Worm (Caenorhabditis elegans) whole organism, late embryonic: ENCODE data around the gene K11D12.7.
A peak's percentile ranks its signal among the peaks of the same experiment; 100 is the strongest.

Experiments used
- F13H6.1 ChIP-seq: sonication (generic microtip); optimal IDR thresholded peaks from 2 replicates; lab custom pipeline; 2016; ENCODE audit warnings: missing genetic modification characterization, missing compliant biosample characterization
- T23F11.4 ChIP-seq: fragments of 200-800 bp; sonication (Bioruptor generic); optimal IDR thresholded peaks from 2 replicates; lab custom pipeline; 2018; ENCODE audit warnings: mild to moderate bottlenecking, missing genetic modification characterization, missing compliant biosample characterization
- Y22D7AL.16 ChIP-seq: sonication (generic microtip); optimal IDR thresholded peaks from 2 replicates; lab custom pipeline; 2016; ENCODE audit warnings: missing genetic modification characterization, missing compliant biosample characterization
- ahr-1 ChIP-seq: sonication (generic microtip); optimal IDR thresholded peaks from 2 replicates; lab custom pipeline; 2016; ENCODE audit warnings: missing genetic modification characterization, missing compliant biosample characterization
- ceh-18 ChIP-seq: sonication (generic microtip); optimal IDR thresholded peaks from 2 replicates; lab custom pipeline; 2016; ENCODE audit warnings: missing genetic modification characterization, missing compliant biosample characterization
- ceh-19 ChIP-seq: fragments of 200-800 bp; sonication (Bioruptor generic); optimal IDR thresholded peaks from 2 replicates; lab custom pipeline; 2018; ENCODE audit warnings: mild to moderate bottlenecking, missing genetic modification characterization, missing compliant biosample characterization
- ceh-2 ChIP-seq: sonication (generic microtip); optimal IDR thresholded peaks from 2 replicates; lab custom pipeline; 2016; ENCODE audit warnings: missing genotype, missing genetic modification characterization, missing compliant biosample characterization
- ceh-34 ChIP-seq: sonication (generic microtip); optimal IDR thresholded peaks from 2 replicates; lab custom pipeline; 2016; ENCODE audit warnings: mild to moderate bottlenecking, missing genetic modification characterization, missing compliant biosample characterization
- ceh-45 ChIP-seq: fragments of 200-800 bp; sonication (Bioruptor generic); IDR thresholded peaks from 2 replicates; pipeline ENCODE4 v1.3.6; 2022; ENCODE audit warnings: missing genetic modification reagents, missing genetic modification characterization, missing compliant biosample characterization
- ceh-48 ChIP-seq: sonication (generic microtip); optimal IDR thresholded peaks from 2 replicates; lab custom pipeline; 2016; ENCODE audit warnings: missing genetic modification characterization, inconsistent platforms, missing compliant biosample characterization
- ceh-6 ChIP-seq: fragments of 200-800 bp; sonication (Bioruptor generic); optimal IDR thresholded peaks from 2 replicates; lab custom pipeline; 2018; ENCODE audit warnings: mild to moderate bottlenecking, missing genetic modification characterization, missing compliant biosample characterization
- elt-2 ChIP-seq: sonication (generic microtip); optimal IDR thresholded peaks from 2 replicates; lab custom pipeline; 2016; ENCODE audit warnings: missing genetic modification reagents, missing genetic modification characterization, missing compliant biosample characterization
- ets-4 ChIP-seq: sonication (generic microtip); optimal IDR thresholded peaks from 2 replicates; lab custom pipeline; 2016; ENCODE audit warnings: missing genetic modification characterization, missing compliant biosample characterization
- fax-1 ChIP-seq: sonication (generic microtip); optimal IDR thresholded peaks from 2 replicates; lab custom pipeline; 2016; ENCODE audit warnings: missing genotype, missing genetic modification characterization, missing compliant biosample characterization
- fkh-6 ChIP-seq: sonication (generic microtip); optimal IDR thresholded peaks from 2 replicates; lab custom pipeline; 2016; ENCODE audit warnings: missing genetic modification characterization, missing compliant biosample characterization
- gmeb-2 ChIP-seq: sonication (generic microtip); optimal IDR thresholded peaks from 2 replicates; lab custom pipeline; 2016; ENCODE audit warnings: missing genetic modification characterization, inconsistent platforms, missing compliant biosample characterization
- hlh-15 ChIP-seq: sonication (generic microtip); optimal IDR thresholded peaks from 2 replicates; lab custom pipeline; 2016; ENCODE audit warnings: missing genetic modification characterization, missing compliant biosample characterization
- hlh-30 ChIP-seq: sonication (generic microtip); optimal IDR thresholded peaks from 2 replicates; lab custom pipeline; 2017; ENCODE audit warnings: antibody characterized with exemption, missing genetic modification characterization, missing compliant biosample characterization; ENCODE audit not compliant: insufficient read depth
- hlh-6 ChIP-seq: sonication (generic microtip); optimal IDR thresholded peaks from 2 replicates; lab custom pipeline; 2016; ENCODE audit warnings: missing genotype, missing genetic modification characterization, missing compliant biosample characterization
- hlh-8 ChIP-seq: sonication (generic microtip); optimal IDR thresholded peaks from 2 replicates; lab custom pipeline; 2016; ENCODE audit warnings: missing genotype, missing genetic modification characterization, missing compliant biosample characterization
- lim-6 ChIP-seq: sonication (generic microtip); optimal IDR thresholded peaks from 2 replicates; lab custom pipeline; 2016; ENCODE audit warnings: missing genetic modification characterization, missing compliant biosample characterization
- madf-2 ChIP-seq: sonication (generic microtip); optimal IDR thresholded peaks from 2 replicates; lab custom pipeline; 2017; ENCODE audit warnings: missing genetic modification characterization, missing compliant biosample characterization
- mec-3 ChIP-seq: sonication (generic microtip); optimal IDR thresholded peaks from 2 replicates; lab custom pipeline; 2016; ENCODE audit warnings: borderline replicate concordance, missing genetic modification characterization, missing compliant biosample characterization
- nfya-1 ChIP-seq: sonication (generic microtip); optimal IDR thresholded peaks from 2 replicates; lab custom pipeline; 2017; ENCODE audit warnings: missing genetic modification characterization, mild to moderate bottlenecking, missing compliant biosample characterization, antibody characterized with exemption, moderate library complexity
- nhr-232 ChIP-seq: sonication (generic microtip); optimal IDR thresholded peaks from 2 replicates; lab custom pipeline; 2016; ENCODE audit warnings: missing genetic modification characterization, missing compliant biosample characterization
- npax-4 ChIP-seq: sonication (generic microtip); optimal IDR thresholded peaks from 2 replicates; lab custom pipeline; 2016; ENCODE audit warnings: missing genetic modification characterization, missing compliant biosample characterization
- pag-3 ChIP-seq: sonication (generic microtip); optimal IDR thresholded peaks from 2 replicates; lab custom pipeline; 2016; ENCODE audit warnings: missing compliant biosample characterization, missing genetic modification characterization, borderline replicate concordance
- pat-9 ChIP-seq: fragments of 200-800 bp; sonication (Bioruptor generic); optimal IDR thresholded peaks from 2 replicates; lab custom pipeline; 2018; ENCODE audit warnings: mild to moderate bottlenecking, missing genetic modification characterization, moderate library complexity, missing compliant biosample characterization
- pax-1 ChIP-seq: fragments of 150-350 bp; optimal IDR thresholded peaks from 2 replicates; lab custom pipeline; 2014; ENCODE audit warnings: missing biosample characterization, missing genetic modification characterization
- pha-2 ChIP-seq: sonication (generic microtip); optimal IDR thresholded peaks from 2 replicates; lab custom pipeline; 2017; ENCODE audit warnings: mild to moderate bottlenecking, missing genetic modification characterization, missing compliant biosample characterization
- pha-4 ChIP-seq: fragments of 150-350 bp; optimal IDR thresholded peaks from 2 replicates; lab custom pipeline; 2018; ENCODE audit warnings: missing biosample characterization, missing genetic modification reagents, missing genetic modification characterization
- ref-2 ChIP-seq: sonication (generic microtip); optimal IDR thresholded peaks from 2 replicates; lab custom pipeline; 2016; ENCODE audit warnings: missing genetic modification characterization, missing compliant biosample characterization
- sox-4 ChIP-seq: sonication (generic microtip); optimal IDR thresholded peaks from 2 replicates; lab custom pipeline; 2017; ENCODE audit warnings: mild to moderate bottlenecking, missing genetic modification characterization, inconsistent platforms, missing compliant biosample characterization
- tbx-2 ChIP-seq: sonication (generic microtip); optimal IDR thresholded peaks from 2 replicates; lab custom pipeline; 2016; ENCODE audit warnings: missing genetic modification characterization, missing compliant biosample characterization
- tbx-7 ChIP-seq: sonication (generic microtip); optimal IDR thresholded peaks from 2 replicates; lab custom pipeline; 2016; ENCODE audit warnings: missing genotype, missing genetic modification characterization, missing compliant biosample characterization
- ttx-3 ChIP-seq: sonication (generic microtip); optimal IDR thresholded peaks from 2 replicates; lab custom pipeline; 2016; ENCODE audit warnings: missing genetic modification reagents, missing genetic modification characterization, missing compliant biosample characterization
- unc-42 ChIP-seq: sonication (generic microtip); optimal IDR thresholded peaks from 2 replicates; lab custom pipeline; 2016; ENCODE audit warnings: missing genotype, missing genetic modification characterization, missing compliant biosample characterization
- unc-86 ChIP-seq: sonication (generic microtip); optimal IDR thresholded peaks from 2 replicates; lab custom pipeline; 2016; ENCODE audit warnings: missing genetic modification characterization, missing compliant biosample characterization
- ztf-16 ChIP-seq: sonication (generic microtip); optimal IDR thresholded peaks from 2 replicates; lab custom pipeline; 2017; ENCODE audit warnings: missing genetic modification characterization, missing compliant biosample characterization

The K11D12.7 gene

ce11 chrV:5046103-5046502, 9.8 kb upstream of the K11D12.7 start, which contains the start of gene exc-14 (continued):
- TF ChIP-seq ceh-6: no peak
- TF ChIP-seq, all 69 proteins: peak for 0

DNA sequence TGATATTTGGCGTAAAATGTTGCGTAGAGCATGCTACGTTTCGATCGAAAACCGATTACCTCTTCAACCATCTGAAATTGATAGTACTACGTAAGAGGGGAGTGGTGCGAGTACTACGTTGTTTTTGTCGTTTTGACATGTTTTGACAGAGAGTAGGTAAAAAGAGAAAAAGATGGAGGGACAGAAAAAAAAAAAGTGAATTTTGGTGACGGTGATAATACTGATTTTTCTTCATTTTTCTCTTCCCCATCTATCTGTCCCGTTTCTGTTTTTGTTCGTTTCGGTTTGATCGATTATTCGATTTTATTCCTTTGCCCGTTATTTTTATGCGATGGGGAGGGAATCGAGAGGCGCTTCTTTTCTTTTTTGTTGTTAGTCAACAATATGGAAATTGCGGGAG, 4.7 kb upstream of the K11D12.7 start, which contains the start of gene K11D12.8:
K11D12.8 (minus strand) TSS at position 77 of the 400 bp plus-strand sequence.
- TF ChIP-seq fax-1 (tag; lab: Kevin White, UChicago) (no peak), pax-1 (tag; lab: Kevin White, UChicago) (no peak), npax-4 (no peak), fkh-6 (tag; lab: Kevin White, UChicago) (no peak), ceh-34 (tag; lab: Kevin White, UChicago) (no peak), Y22D7AL.16 (tag; lab: Kevin White, UChicago) (no peak), ceh-6 (no peak), gmeb-2 (tag; lab: Kevin White, UChicago) (no peak), unc-42 (tag; lab: Kevin White, UChicago) (no peak), hlh-8 (tag; lab: Kevin White, UChicago) (no peak), ref-2 (tag; lab: Kevin White, UChicago) (no peak), ceh-45 (GFP tag; lab: Robert Waterston, UW) (no peak), ceh-2 (tag; lab: Kevin White, UChicago) (no peak), hlh-15 (no peak)

- TF ChIP-seq unc-86 (tag; lab: Kevin White, UChicago) (no peak), hlh-8 (tag; lab: Kevin White, UChicago) (peak; percentile 75)
These were observed 3.3 kb upstream of the K11D12.7 start, which contains the start of gene K11D12.11 for ce11 chrV:5039559-5039958. K11D12.11 (minus strand) TSS chrV:5039600.

DNA sequence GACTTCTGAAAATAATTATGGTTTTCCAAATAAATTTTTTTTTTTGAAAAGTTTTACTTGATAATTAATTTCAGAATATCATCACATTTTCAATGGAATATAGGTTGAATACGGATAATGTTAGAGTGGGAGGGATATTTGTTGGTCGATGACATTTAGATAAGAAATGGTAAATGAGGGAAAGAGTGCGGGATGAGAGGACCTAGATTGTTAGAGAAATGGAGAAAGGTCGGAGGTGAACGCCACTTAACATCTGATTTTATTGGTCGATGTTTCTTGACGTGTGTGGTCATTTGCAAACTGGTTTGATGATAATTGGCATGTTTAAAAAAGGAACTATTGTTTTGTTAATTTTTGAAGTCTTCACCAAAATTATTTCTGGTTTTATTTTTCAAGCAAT, 2.2 kb upstream of the K11D12.7 start:
- TF ChIP-seq ztf-16 (tag; lab: Kevin White, UChicago) (no peak), ceh-18 (tag; lab: Kevin White, UChicago) (no peak), ets-4 (tag; lab: Kevin White, UChicago) (no peak), tbx-7 (no peak), ceh-48 (tag; lab: Kevin White, UChicago) (no peak), mec-3 (no peak), ceh-6 (no peak), hlh-8 (tag; lab: Kevin White, UChicago) (no peak), pat-9 (no peak), npax-4 (no peak), nhr-232 (no peak), lim-6 (no peak), F13H6.1 (tag; lab: Kevin White, UChicago) (no peak), pha-2 (no peak)
- TF ChIP-seq, all 69 proteins: peak for 0

- no peak for TF ChIP-seq ceh-2 (tag; lab: Kevin White, UChicago)
- no peak for TF ChIP-seq hlh-30 (tag; lab: Kevin White, UChicago)
- no peak for TF ChIP-seq ahr-1 (tag; lab: Kevin White, UChicago)
- TF ChIP-seq hlh-6: no peak
- no peak for TF ChIP-seq ttx-3 (tag; lab: Kevin White, UChicago)
- TF ChIP-seq ceh-19 (GFP tag; lab: Kevin White, UChicago): no peak
- no peak for TF ChIP-seq hlh-15
- no peak for TF ChIP-seq nfya-1
- TF ChIP-seq sox-4 (tag; lab: Kevin White, UChicago): no peak
- TF ChIP-seq madf-2 (tag; lab: Kevin White, UChicago): no peak
These were observed 1.2 kb downstream of the K11D12.7 start, which contains the start of gene K11D12.6 for ce11 chrV:5035058-5035457. K11D12.6 (minus strand) TSS chrV:5035158.

ce11 chrV:5033099-5033498, 3.2 kb downstream of the K11D12.7 start, which contains the start of gene K11D12.13:
K11D12.13 (plus strand) TSS chrV:5033399.
- TF ChIP-seq tbx-2 (tag; lab: Kevin White, UChicago) (no peak), ceh-18 (tag; lab: Kevin White, UChicago) (no peak), pha-4 (tag; lab: Kevin White, UChicago) (no peak), T23F11.4 (GFP tag; lab: Kevin White, UChicago) (no peak), pag-3 (tag; lab: Kevin White, UChicago) (no peak), ztf-16 (tag; lab: Kevin White, UChicago) (no peak), elt-2 (tag; lab: Kevin White, UChicago) (no peak), npax-4 (no peak)
